Worm (Caenorhabditis elegans): ENCODE measurements around the gene F46B6.13.

The F46B6.13 gene

ce11 chrV:9799076-9799475 is at the start of gene F46B6.13:
TSS of gene F46B6.13 (minus strand) at chrV:9799176.
- TF ChIP-seq pes-1 (GFP tag; IDR thresholded peaks at IDR 0.05) (no peak), aly-1 (tag; optimal IDR thresholded peaks at IDR 0.05) (no peak), flt-1 (GFP tag; IDR thresholded peaks at IDR 0.05) (no peak), F13C5.2 (tag; optimal IDR thresholded peaks at IDR 0.05) (no peak), ama-1 (optimal IDR thresholded peaks at IDR 0.05) (no peak), tbx-11 (GFP tag; IDR thresholded peaks at IDR 0.05) (no peak), hnd-1 (tag; optimal IDR thresholded peaks at IDR 0.05) (no peak), ceh-36 (tag; optimal IDR thresholded peaks at IDR 0.05) (no peak), hmbx-1 (tag; optimal IDR thresholded peaks at IDR 0.05) (no peak), tbx-37 (GFP tag; conservative IDR thresholded peaks at IDR 0.05) (no peak), sea-1 (GFP tag; conservative IDR thresholded peaks at IDR 0.05) (no peak), B0310.2 (tag; optimal IDR thresholded peaks at IDR 0.05) (no peak), scrt-1 (GFP tag; IDR thresholded peaks at IDR 0.05) (no peak), hmg-4 (GFP tag; optimal IDR thresholded peaks at IDR 0.05) (no peak)

- no peak for TF ChIP-seq ets-7 (tag; optimal IDR thresholded peaks at IDR 0.05)
- no peak for TF ChIP-seq hmg-4 (GFP tag; optimal IDR thresholded peaks at IDR 0.05)
- TF ChIP-seq tra-4 (tag; optimal IDR thresholded peaks at IDR 0.05) = no peak
- no peak for TF ChIP-seq F13C5.2 (tag; optimal IDR thresholded peaks at IDR 0.05)
- no peak for TF ChIP-seq tbx-37 (GFP tag; conservative IDR thresholded peaks at IDR 0.05)
- no peak for TF ChIP-seq ceh-36 (tag; optimal IDR thresholded peaks at IDR 0.05)
- no peak for TF ChIP-seq aly-1 (tag; optimal IDR thresholded peaks at IDR 0.05)
- TF ChIP-seq tbx-11 (GFP tag; IDR thresholded peaks at IDR 0.05) = no peak
- TF ChIP-seq scrt-1 (GFP tag; IDR thresholded peaks at IDR 0.05) = no peak
Observed at ce11 chrV:9848576-9848975, 49.6 kb upstream of the F46B6.13 start.

ce11 chrV:9843376-9843916 is 44.5 kb upstream of the F46B6.13 start, which contains the start of gene sru-8:
TSS of gene sru-8 (plus strand) at chrV:9843866.
- TF ChIP-seq ceh-13 (GFP tag; optimal IDR thresholded peaks at IDR 0.05) = no peak
- TF ChIP-seq hmg-4 (GFP tag; optimal IDR thresholded peaks at IDR 0.05) = no peak
- TF ChIP-seq flt-1 (GFP tag; IDR thresholded peaks at IDR 0.05) = no peak
- no peak for TF ChIP-seq hmbx-1 (tag; optimal IDR thresholded peaks at IDR 0.05)
- TF ChIP-seq sea-1 (GFP tag; conservative IDR thresholded peaks at IDR 0.05) = no peak
- TF ChIP-seq tra-4 (tag; optimal IDR thresholded peaks at IDR 0.05) = no peak
- TF ChIP-seq aly-1 (tag; optimal IDR thresholded peaks at IDR 0.05) = no peak
- TF ChIP-seq pes-1 (GFP tag; IDR thresholded peaks at IDR 0.05) = no peak
- TF ChIP-seq ama-1 (optimal IDR thresholded peaks at IDR 0.05) = no peak
- TF ChIP-seq F13C5.2 (tag; optimal IDR thresholded peaks at IDR 0.05) = no peak
- no peak for TF ChIP-seq tbx-11 (GFP tag; IDR thresholded peaks at IDR 0.05)
- TF ChIP-seq hnd-1 (tag; optimal IDR thresholded peaks at IDR 0.05) = no peak
- no peak for TF ChIP-seq ceh-36 (tag; optimal IDR thresholded peaks at IDR 0.05)
- TF ChIP-seq scrt-1 (GFP tag; IDR thresholded peaks at IDR 0.05) = no peak
- TF ChIP-seq B0310.2 (tag; optimal IDR thresholded peaks at IDR 0.05) = no peak
- TF ChIP-seq tbx-37 (GFP tag; conservative IDR thresholded peaks at IDR 0.05) = no peak
- TF ChIP-seq ets-7 (tag; optimal IDR thresholded peaks at IDR 0.05) = no peak

- TF ChIP-seq hmg-4 (GFP tag; optimal IDR thresholded peaks at IDR 0.05) (no peak), tbx-37 (GFP tag; conservative IDR thresholded peaks at IDR 0.05) (no peak), hmbx-1 (tag; optimal IDR thresholded peaks at IDR 0.05) (no peak), aly-1 (tag; optimal IDR thresholded peaks at IDR 0.05) (no peak), pes-1 (GFP tag; IDR thresholded peaks at IDR 0.05) (no peak), tra-4 (tag; optimal IDR thresholded peaks at IDR 0.05) (no peak), ets-7 (tag; optimal IDR thresholded peaks at IDR 0.05) (no peak), ceh-13 (GFP tag; optimal IDR thresholded peaks at IDR 0.05) (no peak), F13C5.2 (tag; optimal IDR thresholded peaks at IDR 0.05) (no peak), B0310.2 (tag; optimal IDR thresholded peaks at IDR 0.05) (no peak), ama-1 (optimal IDR thresholded peaks at IDR 0.05) (no peak), flt-1 (GFP tag; IDR thresholded peaks at IDR 0.05) (no peak), hnd-1 (tag; optimal IDR thresholded peaks at IDR 0.05) (no peak), scrt-1 (GFP tag; IDR thresholded peaks at IDR 0.05) (no peak)
Observed at ce11 chrV:9841376-9841775, 42.4 kb upstream of the F46B6.13 start, which contains the start of gene sru-36. TSS of gene sru-36 (plus strand) at chrV:9841676.

ce11 chrV:9837679-9838078 is 38.7 kb upstream of the F46B6.13 start, which contains the start of gene srsx-21:
TSS of gene srsx-21 (plus strand) at chrV:9837979.
- TF ChIP-seq aly-1 (tag; optimal IDR thresholded peaks at IDR 0.05) (no peak), hmbx-1 (tag; optimal IDR thresholded peaks at IDR 0.05) (no peak), hmg-4 (GFP tag; optimal IDR thresholded peaks at IDR 0.05) (no peak), pes-1 (GFP tag; IDR thresholded peaks at IDR 0.05) (no peak), sea-1 (GFP tag; conservative IDR thresholded peaks at IDR 0.05) (no peak), ceh-13 (GFP tag; optimal IDR thresholded peaks at IDR 0.05) (no peak), ama-1 (optimal IDR thresholded peaks at IDR 0.05) (no peak), tbx-37 (GFP tag; conservative IDR thresholded peaks at IDR 0.05) (no peak), tra-4 (tag; optimal IDR thresholded peaks at IDR 0.05) (no peak), B0310.2 (tag; optimal IDR thresholded peaks at IDR 0.05) (no peak), scrt-1 (GFP tag; IDR thresholded peaks at IDR 0.05) (no peak), hnd-1 (tag; optimal IDR thresholded peaks at IDR 0.05) (no peak), tbx-11 (GFP tag; IDR thresholded peaks at IDR 0.05) (no peak), ets-7 (tag; optimal IDR thresholded peaks at IDR 0.05) (no peak), F13C5.2 (tag; optimal IDR thresholded peaks at IDR 0.05) (no peak), ceh-36 (tag; optimal IDR thresholded peaks at IDR 0.05) (no peak)

- TF ChIP-seq hnd-1 (tag; optimal IDR thresholded peaks at IDR 0.05) = no peak
- no peak for TF ChIP-seq F13C5.2 (tag; optimal IDR thresholded peaks at IDR 0.05)
- TF ChIP-seq flt-1 (GFP tag; IDR thresholded peaks at IDR 0.05) = no peak
- no peak for TF ChIP-seq ceh-36 (tag; optimal IDR thresholded peaks at IDR 0.05)
- no peak for TF ChIP-seq B0310.2 (tag; optimal IDR thresholded peaks at IDR 0.05)
- TF ChIP-seq pes-1 (GFP tag; IDR thresholded peaks at IDR 0.05) = no peak
- no peak for TF ChIP-seq ets-7 (tag; optimal IDR thresholded peaks at IDR 0.05)
- no peak for TF ChIP-seq aly-1 (tag; optimal IDR thresholded peaks at IDR 0.05)
- TF ChIP-seq tbx-11 (GFP tag; IDR thresholded peaks at IDR 0.05) = no peak
Observed at ce11 chrV:9835945-9836344, 37.0 kb upstream of the F46B6.13 start, which contains the start of gene sru-38. TSS of gene sru-38 (minus strand) at chrV:9836045.

- TF ChIP-seq ets-7 (tag; optimal IDR thresholded peaks at IDR 0.05) = no peak
- TF ChIP-seq tra-4 (tag; optimal IDR thresholded peaks at IDR 0.05) = no peak
- no peak for TF ChIP-seq F13C5.2 (tag; optimal IDR thresholded peaks at IDR 0.05)
- TF ChIP-seq sea-1 (GFP tag; conservative IDR thresholded peaks at IDR 0.05) = no peak
- no peak for TF ChIP-seq ceh-36 (tag; optimal IDR thresholded peaks at IDR 0.05)
- TF ChIP-seq ama-1 (optimal IDR thresholded peaks at IDR 0.05) = no peak
- TF ChIP-seq pes-1 (GFP tag; IDR thresholded peaks at IDR 0.05) = no peak
- no peak for TF ChIP-seq hmg-4 (GFP tag; optimal IDR thresholded peaks at IDR 0.05)
- no peak for TF ChIP-seq ceh-13 (GFP tag; optimal IDR thresholded peaks at IDR 0.05)
Observed at ce11 chrV:9833900-9834299, 34.9 kb upstream of the F46B6.13 start, which contains the start of gene sru-40. TSS of gene sru-40 (minus strand) at chrV:9834000.

Measured in whole organism, early embryonic.